Worm (Caenorhabditis elegans) whole organism, mixed stage, embryonic: ENCODE results near the gene gst-16.

Source experiments
- M03D4.4 ChIP-seq: sonication (generic microtip); optimal IDR thresholded peaks from 2 replicates; lab custom pipeline; 2017; ENCODE audit warnings: mild to moderate bottlenecking, missing genetic modification characterization, missing compliant biosample characterization
- ces-1 ChIP-seq: fragments of 150-350 bp; optimal IDR thresholded peaks from 2 replicates; lab custom pipeline; 2014; ENCODE audit warnings: missing biosample characterization, missing genetic modification reagents, missing genetic modification characterization
- cnd-1 ChIP-seq: fragments of 200-800 bp; sonication (Bioruptor generic); optimal IDR thresholded peaks from 2 replicates; lab custom pipeline; 2018; ENCODE audit warnings: mild to moderate bottlenecking, missing genetic modification characterization, missing compliant biosample characterization
- elt-3 ChIP-seq: fragments of 150-350 bp; optimal IDR thresholded peaks from 2 replicates; lab custom pipeline; 2014; ENCODE audit warnings: missing biosample characterization, missing genetic modification characterization
- nhr-237 ChIP-seq: fragments of 150-350 bp; optimal IDR thresholded peaks from 2 replicates; lab custom pipeline; 2014; ENCODE audit warnings: missing biosample characterization, missing genetic modification characterization
- pha-4 ChIP-seq: fragments of 150-350 bp; optimal IDR thresholded peaks from 2 replicates; lab custom pipeline; 2018; ENCODE audit warnings: missing biosample characterization, missing genetic modification reagents, missing genetic modification characterization
- ztf-11 ChIP-seq: fragments of 150-350 bp; optimal IDR thresholded peaks from 2 replicates; lab custom pipeline; 2014; ENCODE audit warnings: missing biosample characterization, missing genetic modification characterization

DNA sequence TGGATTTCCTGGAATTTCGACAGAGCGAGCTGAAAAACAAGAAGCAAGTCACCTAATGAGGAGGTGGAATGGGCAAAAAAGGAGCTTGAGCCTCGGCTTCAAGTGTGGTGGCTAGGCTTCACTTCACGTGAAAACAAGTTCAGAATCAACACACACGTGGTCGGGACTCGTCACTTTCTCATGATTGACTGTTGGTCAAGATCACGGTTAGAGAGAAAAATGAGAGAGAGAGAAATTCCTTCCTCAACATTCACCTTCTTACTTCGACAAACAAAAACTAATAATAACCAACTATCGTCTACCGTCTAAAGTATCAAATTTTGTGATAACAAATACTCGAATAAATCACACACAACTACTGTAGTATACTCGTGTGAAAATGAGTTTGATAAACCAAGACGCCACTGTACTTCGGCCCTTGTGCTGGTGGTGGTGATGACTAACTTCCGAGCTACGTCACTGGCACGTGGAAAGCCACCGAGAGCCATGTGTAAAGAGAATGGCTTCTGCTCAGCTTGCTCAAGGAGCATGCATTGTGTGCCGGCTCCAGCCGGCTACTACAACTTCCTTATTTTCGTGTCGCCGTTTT is 49.5 kb upstream of the gst-16 start:
- no peak for TF ChIP-seq M03D4.4 (tag; lab: Kevin White, UChicago)
- no peak for TF ChIP-seq nhr-237
- TF ChIP-seq pha-4 (tag; lab: Kevin White, UChicago): no peak
- no peak for TF ChIP-seq cnd-1 (tag; lab: Kevin White, UChicago)
- TF ChIP-seq elt-3 (tag; lab: Kevin White, UChicago): no peak
- no peak for TF ChIP-seq ces-1
- TF ChIP-seq ztf-11 (tag; lab: Kevin White, UChicago): no peak
